ENCODE assay signal across 1 fruit fly cellular context in the genomic region with DNA sequence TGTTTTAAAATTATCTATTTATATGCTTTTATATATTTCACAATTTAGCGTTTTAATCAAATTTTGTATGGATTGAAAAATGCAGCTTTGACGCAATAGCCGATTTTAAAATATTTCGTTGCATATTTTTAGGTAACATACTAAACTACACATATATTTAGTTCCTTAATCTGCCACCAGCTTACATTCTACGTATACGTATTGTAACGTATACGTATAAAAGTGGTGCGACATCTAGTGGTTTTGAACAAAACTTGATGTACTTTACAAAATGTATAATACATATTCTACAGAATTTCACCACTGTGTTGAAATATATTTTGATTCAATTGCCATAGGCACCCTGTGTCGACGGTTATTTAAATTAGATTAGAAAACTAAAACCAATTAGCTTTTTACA.
TF ChIP-seq lines count a peak whose summit lies in the region.

No protein-coding gene starts in this region.

TF ChIP-seq in whole organism, embryonic, 481 proteins besides CTCF, POLR2A, EP300 and RAD21 (continued from another document and continues in another):
- no peak for TF ChIP-seq Hmx (GFP tag; optimal IDR thresholded peaks at IDR 0.05; lab: Kevin White, UChicago)
- TF ChIP-seq vfl (GFP tag; optimal IDR thresholded peaks at IDR 0.05; lab: Kevin White, UChicago), result no peak
- TF ChIP-seq Rx (GFP tag; IDR thresholded peaks at IDR 0.05; lab: Robert Waterston, UW), result no peak
- TF ChIP-seq vnd (GFP tag; IDR thresholded peaks at IDR 0.05; lab: Robert Waterston, UW; ENCODE audit: partially characterized antibody), result no peak
- no peak for TF ChIP-seq prd (optimal IDR thresholded peaks at IDR 0.05; lab: Kevin White, UChicago)
- no peak for TF ChIP-seq prd (GFP tag; IDR thresholded peaks at IDR 0.05; lab: Robert Waterston, UW)
- TF ChIP-seq wor (GFP tag; IDR thresholded peaks at IDR 0.05; lab: Robert Waterston, UW), result no peak
- TF ChIP-seq CG43689 (GFP tag; IDR thresholded peaks at IDR 0.05; lab: Robert Waterston, UW), result no peak
- peak; percentile 85 for TF ChIP-seq sens (GFP tag; lab: Kevin White, UChicago)
- TF ChIP-seq gem (tag; optimal IDR thresholded peaks at IDR 0.05; lab: Kevin White, UChicago), result no peak
- TF ChIP-seq CG12155 (GFP tag; optimal IDR thresholded peaks at IDR 0.05; lab: Kevin White, UChicago), result no peak
- TF ChIP-seq gsb-n (tag; optimal IDR thresholded peaks at IDR 0.05; lab: Kevin White, UChicago), result peak; percentile 24
- peak; percentile 54; the same call in 2 of the 3 replicates for TF ChIP-seq ci (GFP tag; IDR thresholded peaks at IDR 0.05; lab: Robert Waterston, UW)
- no peak for TF ChIP-seq CG2202 (tag; optimal IDR thresholded peaks at IDR 0.05; lab: Kevin White, UChicago)
- TF ChIP-seq CG4404 (GFP tag; IDR thresholded peaks at IDR 0.05; lab: Robert Waterston, UW), result no peak
- TF ChIP-seq bcd (GFP tag; optimal IDR thresholded peaks at IDR 0.05; lab: Kevin White, UChicago), result no peak
- TF ChIP-seq zfh2 (GFP tag; optimal IDR thresholded peaks at IDR 0.05; lab: Kevin White, UChicago), result no peak
- no peak for TF ChIP-seq Sox100B (GFP tag; optimal IDR thresholded peaks at IDR 0.05; lab: Kevin White, UChicago)
- TF ChIP-seq tio (GFP tag; optimal IDR thresholded peaks at IDR 0.05; lab: Kevin White, UChicago), result no peak
- no peak for TF ChIP-seq Asciz (GFP tag; optimal IDR thresholded peaks at IDR 0.05; lab: Kevin White, UChicago)
- no peak for TF ChIP-seq CG12236 (GFP tag; optimal IDR thresholded peaks at IDR 0.05; lab: Kevin White, UChicago)
- no peak for TF ChIP-seq btn (GFP tag; optimal IDR thresholded peaks at IDR 0.05; lab: Kevin White, UChicago)
- TF ChIP-seq NfI (GFP tag; optimal IDR thresholded peaks at IDR 0.05; lab: Kevin White, UChicago), result no peak
- no peak for TF ChIP-seq CG30020 (tag; optimal IDR thresholded peaks at IDR 0.05; lab: Kevin White, UChicago)
- no peak for TF ChIP-seq Dbx (GFP tag; IDR thresholded peaks at IDR 0.05; lab: Robert Waterston, UW)
- TF ChIP-seq NFAT (GFP tag; IDR thresholded peaks at IDR 0.05; lab: Robert Waterston, UW), result peak; percentile 9; the same call in 1 of the 2 replicates
- TF ChIP-seq TFAM (GFP tag; optimal IDR thresholded peaks at IDR 0.05; lab: Kevin White, UChicago), result no peak
- TF ChIP-seq Atf-2 (GFP tag; optimal IDR thresholded peaks at IDR 0.05; lab: Kevin White, UChicago), result no peak
- TF ChIP-seq CG7556 (GFP tag; optimal IDR thresholded peaks at IDR 0.05; lab: Kevin White, UChicago), result no peak
- TF ChIP-seq so (GFP tag; IDR thresholded peaks at IDR 0.05; lab: Robert Waterston, UW), result no peak
- TF ChIP-seq CG10654 (GFP tag; optimal IDR thresholded peaks at IDR 0.05; lab: Kevin White, UChicago), result no peak
- no peak for TF ChIP-seq lab (GFP tag; optimal IDR thresholded peaks at IDR 0.05; lab: Kevin White, UChicago)
- no peak for TF ChIP-seq Ravus (GFP tag; IDR thresholded peaks at IDR 0.05; lab: Robert Waterston, UW)
- no peak for TF ChIP-seq CG12219 (GFP tag; optimal IDR thresholded peaks at IDR 0.05; lab: Kevin White, UChicago)
- no peak for TF ChIP-seq lilli (GFP tag; optimal IDR thresholded peaks at IDR 0.05; lab: Kevin White, UChicago)
- TF ChIP-seq HHEX (GFP tag; optimal IDR thresholded peaks at IDR 0.05; lab: Kevin White, UChicago), result no peak
- no peak for TF ChIP-seq CG10565 (GFP tag; optimal IDR thresholded peaks at IDR 0.05; lab: Kevin White, UChicago)
- TF ChIP-seq ara (GFP tag; IDR thresholded peaks at IDR 0.05; lab: Robert Waterston, UW), result no peak
- TF ChIP-seq MESR4 (GFP tag; optimal IDR thresholded peaks at IDR 0.05; lab: Kevin White, UChicago), result no peak
- no peak for TF ChIP-seq CG8924 (tag; optimal IDR thresholded peaks at IDR 0.05; lab: Kevin White, UChicago)
- peak; percentile 66 for TF ChIP-seq CG10979 (tag; optimal IDR thresholded peaks at IDR 0.05; lab: Kevin White, UChicago)
- TF ChIP-seq Meics (GFP tag; optimal IDR thresholded peaks at IDR 0.05; lab: Kevin White, UChicago), result no peak
- no peak for TF ChIP-seq ems (GFP tag; optimal IDR thresholded peaks at IDR 0.05; lab: Kevin White, UChicago)
- TF ChIP-seq pho (GFP tag; optimal IDR thresholded peaks at IDR 0.05; lab: Kevin White, UChicago), result peak; percentile 18
- TF ChIP-seq CG10543 (GFP tag; optimal IDR thresholded peaks at IDR 0.05; lab: Kevin White, UChicago), result no peak
- no peak for TF ChIP-seq cwo (GFP tag; optimal IDR thresholded peaks at IDR 0.05; lab: Kevin White, UChicago)
- no peak for TF ChIP-seq CG11696 (GFP tag; IDR thresholded peaks at IDR 0.05; lab: Robert Waterston, UW)
- TF ChIP-seq yki (optimal IDR thresholded peaks at IDR 0.05; lab: Kevin White, UChicago), result peak; percentile 50
- TF ChIP-seq CG18476 (GFP tag; optimal IDR thresholded peaks at IDR 0.05; lab: Kevin White, UChicago), result no peak
- TF ChIP-seq fd102C (GFP tag; optimal IDR thresholded peaks at IDR 0.05; lab: Kevin White, UChicago), result peak; percentile 12
- TF ChIP-seq pnt (GFP tag; optimal IDR thresholded peaks at IDR 0.05; lab: Kevin White, UChicago), result peak; percentile 17
- TF ChIP-seq fd3F (GFP tag; optimal IDR thresholded peaks at IDR 0.05; lab: Kevin White, UChicago), result no peak
- TF ChIP-seq CG8478 (optimal IDR thresholded peaks at IDR 0.05; lab: Kevin White, UChicago), result no peak
- no peak for TF ChIP-seq ash1 (GFP tag; optimal IDR thresholded peaks at IDR 0.05; lab: Kevin White, UChicago)
- peak; percentile 34 for TF ChIP-seq nmo (GFP tag; optimal IDR thresholded peaks at IDR 0.05; lab: Kevin White, UChicago)
- TF ChIP-seq repo (GFP tag; optimal IDR thresholded peaks at IDR 0.05; lab: Kevin White, UChicago), result no peak
- TF ChIP-seq Neu2 (GFP tag; optimal IDR thresholded peaks at IDR 0.05; lab: Kevin White, UChicago; ENCODE audit: borderline replicate concordance), result no peak
- no peak for TF ChIP-seq pros (GFP tag; optimal IDR thresholded peaks at IDR 0.05; lab: Kevin White, UChicago)
- TF ChIP-seq crp (GFP tag; optimal IDR thresholded peaks at IDR 0.05; lab: Kevin White, UChicago), result no peak
- TF ChIP-seq sima (GFP tag; optimal IDR thresholded peaks at IDR 0.05; lab: Kevin White, UChicago), result no peak
- TF ChIP-seq CG16779 (GFP tag; IDR thresholded peaks at IDR 0.05; lab: Robert Waterston, UW), result no peak
- TF ChIP-seq CG12744 (GFP tag; optimal IDR thresholded peaks at IDR 0.05; lab: Kevin White, UChicago), result peak; percentile 39
- no peak for TF ChIP-seq YL-1 (GFP tag; optimal IDR thresholded peaks at IDR 0.05; lab: Kevin White, UChicago)
- TF ChIP-seq Xbp1 (GFP tag; optimal IDR thresholded peaks at IDR 0.05; lab: Kevin White, UChicago), result peak; percentile 64
- no peak for TF ChIP-seq CG4282 (GFP tag; optimal IDR thresholded peaks at IDR 0.05; lab: Kevin White, UChicago)
- TF ChIP-seq Sry-β (GFP tag; optimal IDR thresholded peaks at IDR 0.05; lab: Kevin White, UChicago), result no peak
- no peak for TF ChIP-seq run (tag; optimal IDR thresholded peaks at IDR 0.05; lab: Kevin White, UChicago)
- peak; percentile 23 for TF ChIP-seq B-H2 (GFP tag; optimal IDR thresholded peaks at IDR 0.05; lab: Kevin White, UChicago)
- no peak for TF ChIP-seq ttk (GFP tag; IDR thresholded peaks at IDR 0.05; lab: Robert Waterston, UW)
- no peak for TF ChIP-seq sens-2 (GFP tag; IDR thresholded peaks at IDR 0.05; lab: Robert Waterston, UW)
- no peak for TF ChIP-seq chm (GFP tag; IDR thresholded peaks at IDR 0.05; lab: Robert Waterston, UW)
- no peak for TF ChIP-seq CG9437 (GFP tag; optimal IDR thresholded peaks at IDR 0.05; lab: Kevin White, UChicago)
- no peak for TF ChIP-seq CG15514 (GFP tag; optimal IDR thresholded peaks at IDR 0.05; lab: Kevin White, UChicago)
- TF ChIP-seq unpg (GFP tag; optimal IDR thresholded peaks at IDR 0.05; lab: Kevin White, UChicago), result no peak
- TF ChIP-seq bigmax (GFP tag; optimal IDR thresholded peaks at IDR 0.05; lab: Kevin White, UChicago), result no peak
- TF ChIP-seq CG6813 (GFP tag; optimal IDR thresholded peaks at IDR 0.05; lab: Kevin White, UChicago), result no peak
- TF ChIP-seq CG8290 (GFP tag; optimal IDR thresholded peaks at IDR 0.05; lab: Kevin White, UChicago), result peak; percentile 28
- peak in 1 of 2 experiments; percentile 72 for TF ChIP-seq CG8290 (tag; optimal IDR thresholded peaks at IDR 0.05; lab: Kevin White, UChicago)
- peak; percentile 78 for TF ChIP-seq E2f2 (GFP tag; IDR thresholded peaks at IDR 0.05; lab: Robert Waterston, UW)
- TF ChIP-seq Doc3 (GFP tag; IDR thresholded peaks at IDR 0.05; lab: Robert Waterston, UW; ENCODE audit: partially characterized antibody), result no peak
- no peak for TF ChIP-seq ATbp (GFP tag; optimal IDR thresholded peaks at IDR 0.05; lab: Kevin White, UChicago)
- TF ChIP-seq CG3838 (GFP tag; optimal IDR thresholded peaks at IDR 0.05; lab: Kevin White, UChicago), result no peak
- no peak for TF ChIP-seq scrt (GFP tag; optimal IDR thresholded peaks at IDR 0.05; lab: Kevin White, UChicago)
- no peak for TF ChIP-seq CG12071 (GFP tag; optimal IDR thresholded peaks at IDR 0.05; lab: Kevin White, UChicago)
- peak in 1 of 2 experiments; percentile 62 for TF ChIP-seq Pdp1 (GFP tag; optimal IDR thresholded peaks at IDR 0.05; lab: Kevin White, UChicago)
- peak; percentile 67 for TF ChIP-seq CG32532 (GFP tag; IDR thresholded peaks at IDR 0.05; lab: Robert Waterston, UW)
- no peak for TF ChIP-seq dati (GFP tag; IDR thresholded peaks at IDR 0.05; lab: Robert Waterston, UW)
- TF ChIP-seq CG31388 (GFP tag; optimal IDR thresholded peaks at IDR 0.05; lab: Kevin White, UChicago), result no peak
- TF ChIP-seq grn (GFP tag; optimal IDR thresholded peaks at IDR 0.05; lab: Kevin White, UChicago), result no peak
- no peak for TF ChIP-seq gt (GFP tag; IDR thresholded peaks at IDR 0.05; lab: Robert Waterston, UW)
- peak; percentile 26 for TF ChIP-seq CG13624 (GFP tag; optimal IDR thresholded peaks at IDR 0.05; lab: Kevin White, UChicago)
- TF ChIP-seq eyg (GFP tag; optimal IDR thresholded peaks at IDR 0.05; lab: Kevin White, UChicago), result no peak
- TF ChIP-seq sr (GFP tag; IDR thresholded peaks at IDR 0.05; lab: Robert Waterston, UW), result no peak
- TF ChIP-seq CG10462 (GFP tag; optimal IDR thresholded peaks at IDR 0.05; lab: Kevin White, UChicago), result no peak
- TF ChIP-seq NC2α (GFP tag; optimal IDR thresholded peaks at IDR 0.05; lab: Kevin White, UChicago), result no peak
- no peak for TF ChIP-seq CG32767 (GFP tag; IDR thresholded peaks at IDR 0.05; lab: Robert Waterston, UW)
- TF ChIP-seq Gsc (GFP tag; IDR thresholded peaks at IDR 0.05; lab: Robert Waterston, UW), result no peak
- TF ChIP-seq CG13894 (tag; optimal IDR thresholded peaks at IDR 0.05; lab: Kevin White, UChicago), result no peak
- TF ChIP-seq CG4820 (GFP tag; optimal IDR thresholded peaks at IDR 0.05; lab: Kevin White, UChicago), result no peak
- TF ChIP-seq al (GFP tag; IDR thresholded peaks at IDR 0.05; lab: Robert Waterston, UW), result no peak
- peak; percentile 63 for TF ChIP-seq CG9932 (GFP tag; IDR thresholded peaks at IDR 0.05; lab: Robert Waterston, UW)
- TF ChIP-seq Antp (GFP tag; optimal IDR thresholded peaks at IDR 0.05; lab: Kevin White, UChicago), result no peak
- TF ChIP-seq CG15696 (tag; optimal IDR thresholded peaks at IDR 0.05; lab: Kevin White, UChicago), result peak; percentile 44
- TF ChIP-seq C15 (GFP tag; IDR thresholded peaks at IDR 0.05; lab: Robert Waterston, UW), result no peak
- TF ChIP-seq CG8944 (GFP tag; optimal IDR thresholded peaks at IDR 0.05; lab: Kevin White, UChicago), result peak; percentile 9
- no peak for TF ChIP-seq tna (GFP tag; IDR thresholded peaks at IDR 0.05; lab: Robert Waterston, UW; ENCODE audit: partially characterized antibody)
- no peak for TF ChIP-seq da (GFP tag; optimal IDR thresholded peaks at IDR 0.05; lab: Kevin White, UChicago)
- no peak for TF ChIP-seq Usf (GFP tag; optimal IDR thresholded peaks at IDR 0.05; lab: Kevin White, UChicago)
- TF ChIP-seq CG2116 (GFP tag; optimal IDR thresholded peaks at IDR 0.05; lab: Kevin White, UChicago), result peak; percentile 7
- no peak for TF ChIP-seq CG11247 (GFP tag; IDR thresholded peaks at IDR 0.05; lab: Robert Waterston, UW)
- peak; percentile 70 for TF ChIP-seq CoRest (tag; optimal IDR thresholded peaks at IDR 0.05; lab: Kevin White, UChicago)
- no peak for TF ChIP-seq CG13296 (GFP tag; optimal IDR thresholded peaks at IDR 0.05; lab: Kevin White, UChicago)
- no peak for TF ChIP-seq CG9215 (GFP tag; IDR thresholded peaks at IDR 0.05; lab: Robert Waterston, UW)
- no peak for TF ChIP-seq CG6272 (GFP tag; IDR thresholded peaks at IDR 0.05; lab: Robert Waterston, UW)
- peak; percentile 76 for TF ChIP-seq Dp (GFP tag; optimal IDR thresholded peaks at IDR 0.05; lab: Kevin White, UChicago)
- TF ChIP-seq esg (GFP tag; conservative IDR thresholded peaks at IDR 0.05; lab: Robert Waterston, UW), result no peak
- no peak for TF ChIP-seq Fer2 (tag; optimal IDR thresholded peaks at IDR 0.05; lab: Kevin White, UChicago)
- TF ChIP-seq CG4424 (GFP tag; optimal IDR thresholded peaks at IDR 0.05; lab: Kevin White, UChicago), result no peak
- TF ChIP-seq CG14050 (GFP tag; IDR thresholded peaks at IDR 0.05; lab: Robert Waterston, UW), result no peak
- TF ChIP-seq CG12299 (tag; optimal IDR thresholded peaks at IDR 0.05; lab: Kevin White, UChicago), result no peak
- TF ChIP-seq Fer1 (GFP tag; optimal IDR thresholded peaks at IDR 0.05; lab: Kevin White, UChicago), result no peak
- TF ChIP-seq bab2 (GFP tag; optimal IDR thresholded peaks at IDR 0.05; lab: Kevin White, UChicago), result peak; percentile 5
- no peak for TF ChIP-seq gfzf (GFP tag; optimal IDR thresholded peaks at IDR 0.05; lab: Kevin White, UChicago)
- no peak for TF ChIP-seq CG1792 (GFP tag; optimal IDR thresholded peaks at IDR 0.05; lab: Kevin White, UChicago)
- no peak for TF ChIP-seq Adf1 (GFP tag; IDR thresholded peaks at IDR 0.05; lab: Robert Waterston, UW)
- no peak for TF ChIP-seq nerfin-1 (tag; optimal IDR thresholded peaks at IDR 0.05; lab: Kevin White, UChicago)
- no peak for TF ChIP-seq Max (GFP tag; optimal IDR thresholded peaks at IDR 0.05; lab: Kevin White, UChicago)
- TF ChIP-seq CG6683 (GFP tag; optimal IDR thresholded peaks at IDR 0.05; lab: Kevin White, UChicago), result no peak
- TF ChIP-seq CG3847 (GFP tag; IDR thresholded peaks at IDR 0.05; lab: Robert Waterston, UW), result 0 out of 2 replicates have a peak, but pooled peaks have one; percentile 11
- no peak for TF ChIP-seq sug (tag; optimal IDR thresholded peaks at IDR 0.05; lab: Kevin White, UChicago)
- no peak for TF ChIP-seq shn (GFP tag; optimal IDR thresholded peaks at IDR 0.05; lab: Kevin White, UChicago)
- TF ChIP-seq CG1603 (tag; optimal IDR thresholded peaks at IDR 0.05; lab: Kevin White, UChicago), result peak; percentile 56
- peak; percentile 15 for TF ChIP-seq HmgD (GFP tag; optimal IDR thresholded peaks at IDR 0.05; lab: Kevin White, UChicago)
- TF ChIP-seq CG12942 (GFP tag; optimal IDR thresholded peaks at IDR 0.05; lab: Kevin White, UChicago), result no peak
- TF ChIP-seq dimm (GFP tag; IDR thresholded peaks at IDR 0.05; lab: Robert Waterston, UW), result no peak
